Worm (Caenorhabditis elegans): ENCODE results near the gene hrg-6.

hrg-6 gene

DNA sequence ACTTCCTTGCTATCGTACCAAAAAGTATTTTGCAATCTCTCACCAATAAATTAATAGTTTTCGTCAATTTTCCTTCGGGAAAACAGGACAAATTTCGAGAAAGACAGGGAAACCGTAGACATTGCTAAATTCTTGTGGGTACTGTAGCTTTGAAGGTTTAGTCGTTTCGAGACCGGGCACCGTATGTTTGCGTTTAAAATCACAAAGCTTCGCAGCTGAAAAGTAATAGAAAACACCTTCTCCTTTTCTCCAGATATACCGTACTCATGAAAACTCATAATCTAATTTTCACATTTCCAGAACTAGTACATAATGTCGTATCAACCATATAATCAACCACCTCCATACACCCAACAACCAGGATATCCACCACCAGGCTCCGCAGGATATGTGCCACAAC lies 23.4 kb upstream of the hrg-6 start, which contains the start of gene F13H10.6:
F13H10.6 (plus strand) TSS at position 301 of the 400 bp plus-strand sequence.
- TF ChIP-seq Y55F3AM.14 (GFP tag; optimal IDR thresholded peaks at IDR 0.05) = no peak
- no peak for TF ChIP-seq ztf-1 (GFP tag; conservative IDR thresholded peaks at IDR 0.05)
- no peak for TF ChIP-seq ceh-16 (tag; optimal IDR thresholded peaks at IDR 0.05)
- TF ChIP-seq snpc-4 (tag; optimal IDR thresholded peaks at IDR 0.05) = no peak
- TF ChIP-seq unc-39 (tag; optimal IDR thresholded peaks at IDR 0.05) = no peak
- TF ChIP-seq mbf-1 (tag; optimal IDR thresholded peaks at IDR 0.05) = no peak
- no peak for TF ChIP-seq lin-13 (GFP tag; optimal IDR thresholded peaks at IDR 0.05)
- TF ChIP-seq nhr-10 (tag; optimal IDR thresholded peaks at IDR 0.05) = no peak
- no peak for TF ChIP-seq skn-1 (tag; optimal IDR thresholded peaks at IDR 0.05)
- TF ChIP-seq ceh-82 (tag; optimal IDR thresholded peaks at IDR 0.05) = no peak
- TF ChIP-seq nhr-129 (tag; optimal IDR thresholded peaks at IDR 0.05) = no peak
- no peak for TF ChIP-seq ZK546.5 (tag; optimal IDR thresholded peaks at IDR 0.05)
- no peak for TF ChIP-seq nhr-6 (tag; optimal IDR thresholded peaks at IDR 0.05)
- TF ChIP-seq nhr-237 (tag; optimal IDR thresholded peaks at IDR 0.05) = no peak
- TF ChIP-seq blmp-1 (tag; optimal IDR thresholded peaks at IDR 0.05; ENCODE audit: insufficient read depth) = no peak
- TF ChIP-seq nhr-12 (tag; optimal IDR thresholded peaks at IDR 0.05) = no peak

DNA sequence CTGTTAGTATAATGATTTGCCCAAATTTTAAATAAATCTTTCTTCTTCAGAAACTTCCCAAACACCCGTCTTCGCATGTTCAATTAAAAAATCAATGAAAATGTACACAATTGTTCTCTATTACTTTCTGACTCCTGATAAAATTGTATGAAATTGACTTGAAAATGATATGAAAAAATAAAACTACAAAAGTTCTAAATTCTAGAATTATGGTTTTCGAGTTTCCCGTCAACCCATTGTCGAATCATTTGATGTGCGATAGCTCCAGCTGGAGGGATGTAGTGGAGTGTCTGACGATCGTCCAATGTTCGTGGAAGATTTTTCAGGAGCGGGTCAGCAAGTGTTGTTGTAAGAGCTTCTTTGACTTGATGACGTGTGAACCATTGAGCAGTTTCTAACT lies 22.5 kb upstream of the hrg-6 start:
- no peak for TF ChIP-seq snpc-4 (tag; optimal IDR thresholded peaks at IDR 0.05)
- TF ChIP-seq Y55F3AM.14 (GFP tag; optimal IDR thresholded peaks at IDR 0.05) = no peak
- TF ChIP-seq ztf-11 (tag; optimal IDR thresholded peaks at IDR 0.05) = no peak
- TF ChIP-seq nhr-129 (tag; optimal IDR thresholded peaks at IDR 0.05) = no peak
- TF ChIP-seq ceh-16 (tag; optimal IDR thresholded peaks at IDR 0.05) = no peak
- TF ChIP-seq R02D3.7 (tag; optimal IDR thresholded peaks at IDR 0.05) = no peak
- no peak for TF ChIP-seq mbf-1 (tag; optimal IDR thresholded peaks at IDR 0.05)

ce11 chrIV:11011920-11012319 lies 20.5 kb upstream of the hrg-6 start, which contains the start of gene ndx-9:
ndx-9 (minus strand) TSS chrIV:11012020.
- TF ChIP-seq lin-13 (GFP tag; optimal IDR thresholded peaks at IDR 0.05) (no peak), mab-5 (tag; optimal IDR thresholded peaks at IDR 0.05) (no peak), ztf-1 (GFP tag; conservative IDR thresholded peaks at IDR 0.05) (no peak), peb-1 (tag; optimal IDR thresholded peaks at IDR 0.05) (no peak), sma-3 (GFP tag; optimal IDR thresholded peaks at IDR 0.05) (no peak)

DNA sequence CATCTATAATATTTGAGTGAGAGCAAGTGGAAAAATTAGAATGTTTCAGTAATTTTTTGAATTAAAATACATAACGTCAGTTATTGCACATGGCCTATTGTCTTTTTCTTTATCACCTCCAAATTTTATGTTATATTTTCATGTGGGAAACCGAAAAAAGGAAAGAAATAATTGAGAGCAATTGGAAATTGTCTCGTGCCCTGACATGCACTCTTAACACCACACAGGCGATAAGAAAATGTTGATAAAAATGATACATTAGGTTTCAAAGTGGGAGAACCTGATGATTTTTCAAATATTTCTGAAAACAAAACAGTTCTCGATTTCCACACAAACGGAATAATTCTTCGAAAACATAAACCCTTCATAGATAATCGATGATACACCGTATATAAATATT lies 16.5 kb upstream of the hrg-6 start, which contains the start of gene F13H10.3:
F13H10.3 (minus strand) TSS at position 73 of the 400 bp plus-strand sequence.
- no peak for TF ChIP-seq nhr-6 (tag; optimal IDR thresholded peaks at IDR 0.05)
- peak; percentile 59 for TF ChIP-seq fos-1 (tag; optimal IDR thresholded peaks at IDR 0.05)
- TF ChIP-seq ceh-16 (tag; optimal IDR thresholded peaks at IDR 0.05) = no peak
- TF ChIP-seq mdl-1 (tag; optimal IDR thresholded peaks at IDR 0.05) = peak in 1 of 2 experiments; percentile 27
- TF ChIP-seq crh-2 (tag; optimal IDR thresholded peaks at IDR 0.05) = peak; percentile 62
- TF ChIP-seq sma-9 (GFP tag; optimal IDR thresholded peaks at IDR 0.05) = peak; percentile 31
- TF ChIP-seq sma-9 (tag; optimal IDR thresholded peaks at IDR 0.05) = no peak
- no peak for TF ChIP-seq ztf-4 (tag; optimal IDR thresholded peaks at IDR 0.05)
- TF ChIP-seq R02D3.7 (tag; optimal IDR thresholded peaks at IDR 0.05) = no peak
- no peak for TF ChIP-seq unc-39 (tag; optimal IDR thresholded peaks at IDR 0.05)
- no peak for TF ChIP-seq ZK546.5 (tag; optimal IDR thresholded peaks at IDR 0.05)

ce11 chrIV:11019962-11020550 lies 12.3 kb upstream of the hrg-6 start, which contains the start of gene F13H10.8:
F13H10.8 (plus strand) TSS chrIV:11020517.
- TF ChIP-seq sem-4 (tag; optimal IDR thresholded peaks at IDR 0.05) (no peak), F13H6.1 (tag; optimal IDR thresholded peaks at IDR 0.05) (peak; percentile 33), nhr-23 (tag; optimal IDR thresholded peaks at IDR 0.05) (no peak), unc-55 (GFP tag; optimal IDR thresholded peaks at IDR 0.05) (no peak), nhr-21 (tag; optimal IDR thresholded peaks at IDR 0.05) (no peak), sma-3 (GFP tag; optimal IDR thresholded peaks at IDR 0.05) (peak; percentile 6), ztf-11 (tag; optimal IDR thresholded peaks at IDR 0.05) (no peak), crh-2 (tag; optimal IDR thresholded peaks at IDR 0.05) (peak; percentile 48), mab-5 (tag; optimal IDR thresholded peaks at IDR 0.05) (no peak), peb-1 (tag; optimal IDR thresholded peaks at IDR 0.05) (no peak), zag-1 (tag; optimal IDR thresholded peaks at IDR 0.05) (no peak), nhr-10 (tag; optimal IDR thresholded peaks at IDR 0.05) (no peak), gmeb-1 (tag; optimal IDR thresholded peaks at IDR 0.05) (no peak), lin-39 (tag; optimal IDR thresholded peaks at IDR 0.05) (no peak), ztf-4 (tag; optimal IDR thresholded peaks at IDR 0.05) (no peak), ama-1 (optimal IDR thresholded peaks at IDR 0.05) (no peak), aly-2 (tag; optimal IDR thresholded peaks at IDR 0.05) (no peak), nhr-129 (tag; optimal IDR thresholded peaks at IDR 0.05) (peak; percentile 17), elt-3 (tag; optimal IDR thresholded peaks at IDR 0.05) (no peak), C34F6.9 (tag; optimal IDR thresholded peaks at IDR 0.05) (peak; percentile 80), lsy-2 (tag; optimal IDR thresholded peaks at IDR 0.05) (peak in 1 of 2 experiments; percentile 42), elt-1 (tag; optimal IDR thresholded peaks at IDR 0.05) (no peak), nhr-12 (tag; optimal IDR thresholded peaks at IDR 0.05) (no peak), egl-27 (tag; optimal IDR thresholded peaks at IDR 0.05) (no peak), nhr-237 (tag; optimal IDR thresholded peaks at IDR 0.05) (no peak), nhr-77 (tag; optimal IDR thresholded peaks at IDR 0.05) (no peak), skn-1 (tag; optimal IDR thresholded peaks at IDR 0.05) (no peak), mdl-1 (tag; optimal IDR thresholded peaks at IDR 0.05) (no peak), alr-1 (tag; optimal IDR thresholded peaks at IDR 0.05) (no peak), ZK546.5 (tag; optimal IDR thresholded peaks at IDR 0.05) (no peak)

Data from whole organism, L2 larva.